Worm (Caenorhabditis elegans) whole organism, midembryonic: ENCODE results near the gene ZK666.4.

ENCODE experiments used
- T22C8.4 ChIP-seq: fragments of 200-800 bp; sonication (Bioruptor generic); IDR thresholded peaks from 2 replicates; pipeline ENCODE4 v1.3.6; 2022; ENCODE audit warnings: missing genetic modification characterization, missing compliant biosample characterization
- cog-1 ChIP-seq: sonication (generic microtip); optimal IDR thresholded peaks from 2 replicates; lab custom pipeline; 2016; ENCODE audit warnings: missing genetic modification characterization, missing compliant biosample characterization
- flt-1 ChIP-seq: fragments of 200-800 bp; sonication (Bioruptor generic); IDR thresholded peaks from 2 replicates; pipeline ENCODE4 v1.3.6; 2022; ENCODE audit warnings: missing genetic modification characterization, missing compliant biosample characterization
- klf-2 ChIP-seq: fragments of 200-800 bp; sonication (Bioruptor generic); conservative IDR thresholded peaks from 2 replicates; pipeline ENCODE4 v1.3.6; 2022; ENCODE audit warnings: missing genetic modification reagents, missing genetic modification characterization, missing compliant biosample characterization
- med-1 ChIP-seq: sonication (generic microtip); optimal IDR thresholded peaks from 2 replicates; lab custom pipeline; 2017; ENCODE audit warnings: missing genetic modification characterization, mild to moderate bottlenecking, missing compliant biosample characterization, antibody characterized with exemption, missing genetic modification reagents; ENCODE audit not compliant: insufficient read depth
- ref-1 ChIP-seq: fragments of 200-800 bp; sonication (Bioruptor generic); conservative IDR thresholded peaks from 2 replicates; pipeline ENCODE4 v1.3.6; 2022; ENCODE audit warnings: missing genetic modification reagents, missing genetic modification characterization, missing compliant biosample characterization
- tab-1 ChIP-seq: fragments of 200-800 bp; sonication (Bioruptor generic); IDR thresholded peaks from 2 replicates; pipeline ENCODE4 v1.3.6; 2022; ENCODE audit warnings: missing genetic modification characterization, missing compliant biosample characterization
- ztf-23 ChIP-seq: fragments of 200-800 bp; sonication (Bioruptor generic); IDR thresholded peaks from 2 replicates; pipeline ENCODE4 v1.3.6; 2022; ENCODE audit warnings: missing genetic modification reagents, missing genetic modification characterization, missing compliant biosample characterization
- ztf-29 ChIP-seq: fragments of 200-800 bp; sonication (Bioruptor generic); IDR thresholded peaks from 2 replicates; pipeline ENCODE4 v1.3.6; 2022; ENCODE audit warnings: missing genetic modification reagents, missing genetic modification characterization, missing compliant biosample characterization

ce11 chrII:10446814-10447213 lies 30.2 kb upstream of the ZK666.4 start:
- no peak for TF ChIP-seq med-1 (GFP tag; lab: Kevin White, UChicago)
- TF ChIP-seq cog-1 (tag; lab: Kevin White, UChicago): no peak
- TF ChIP-seq tab-1 (GFP tag; lab: Robert Waterston, UW): no peak
- TF ChIP-seq T22C8.4 (GFP tag; lab: Robert Waterston, UW): no peak
- TF ChIP-seq ztf-29 (GFP tag; lab: Robert Waterston, UW): no peak
- no peak for TF ChIP-seq flt-1
- TF ChIP-seq ref-1 (GFP tag; lab: Robert Waterston, UW): no peak
- no peak for TF ChIP-seq ztf-23 (GFP tag; lab: Robert Waterston, UW)
- TF ChIP-seq klf-2 (GFP tag; lab: Robert Waterston, UW): no peak
